Worm (Caenorhabditis elegans) whole organism, L4 larva: ENCODE results near the gene T14B4.8.

ENCODE experiments used
- R02D3.7 ChIP-seq: fragments of 150-350 bp; sonication (generic microtip); optimal IDR thresholded peaks from 3 replicates; lab custom pipeline; 2014; ENCODE audit warnings: missing biosample characterization, missing genetic modification characterization
- T20F7.1 ChIP-seq: fragments of 200-800 bp; sonication (Bioruptor generic); optimal IDR thresholded peaks from 2 replicates; lab custom pipeline; 2018; ENCODE audit warnings: mild to moderate bottlenecking, missing genetic modification characterization, missing compliant biosample characterization
- T26A8.4 ChIP-seq: fragments of 200-800 bp; sonication (Bioruptor generic); IDR thresholded peaks from 2 replicates; pipeline ENCODE4 v1.3.6; 2022; ENCODE audit warnings: missing genetic modification characterization, missing compliant biosample characterization
- Y75B8A.6 ChIP-seq: fragments of 200-800 bp; sonication (Bioruptor generic); IDR thresholded peaks from 2 replicates; pipeline ENCODE4 v1.3.6; 2022; ENCODE audit warnings: missing genetic modification reagents, missing genetic modification characterization, missing compliant biosample characterization
- ZK337.2 ChIP-seq: fragments of 200-800 bp; sonication (Bioruptor generic); IDR thresholded peaks from 2 replicates; pipeline ENCODE4 v1.3.6; 2022; ENCODE audit warnings: missing genetic modification reagents, missing genetic modification characterization, missing compliant biosample characterization
- arid-1 ChIP-seq: fragments of 200-800 bp; sonication (Bioruptor generic); conservative IDR thresholded peaks from 2 replicates; pipeline ENCODE4 v1.3.6; 2022; ENCODE audit warnings: missing genetic modification reagents, missing genetic modification characterization, missing compliant biosample characterization
- ceh-32 ChIP-seq: sonication (generic microtip); optimal IDR thresholded peaks from 2 replicates; lab custom pipeline; 2016; ENCODE audit warnings: mild to moderate bottlenecking, missing genetic modification characterization, missing compliant biosample characterization; ENCODE audit not compliant: poor library complexity
- ceh-62 ChIP-seq: sonication (generic microtip); optimal IDR thresholded peaks from 2 replicates; lab custom pipeline; 2017; ENCODE audit warnings: missing biosample characterization, missing genetic modification characterization
- ceh-82 ChIP-seq: sonication (generic microtip); optimal IDR thresholded peaks from 2 replicates; lab custom pipeline; 2017; ENCODE audit warnings: missing biosample characterization, missing genetic modification characterization
- ces-1 ChIP-seq: fragments of 150-350 bp; sonication (generic microtip); optimal IDR thresholded peaks from 4 replicates; lab custom pipeline; 2014; ENCODE audit warnings: missing biosample characterization, missing genetic modification reagents, missing genetic modification characterization
- daf-12 ChIP-seq: fragments of 150-350 bp; optimal IDR thresholded peaks from 2 replicates; lab custom pipeline; 2014; ENCODE audit warnings: missing biosample characterization, missing genetic modification reagents, missing genetic modification characterization
- daf-16 ChIP-seq, 3 experiments: sonication (generic microtip); optimal IDR thresholded peaks; 2 replicates each; lab custom pipeline; 2016 to 2017; ENCODE audit warnings: missing genetic modification characterization in 3 of 3, missing genetic modification reagents in 3 of 3, mild to moderate bottlenecking in 2 of 3, missing compliant biosample characterization in 2 of 3, missing biosample characterization in 1 of 3, moderate library complexity in 1 of 3
- dmd-6 ChIP-seq: fragments of 200-800 bp; sonication (Bioruptor generic); IDR thresholded peaks from 2 replicates; pipeline ENCODE4 v1.3.6; 2022; ENCODE audit warnings: missing genetic modification reagents, missing genetic modification characterization, missing compliant biosample characterization
- dmd-9 ChIP-seq: fragments of 200-800 bp; sonication (Bioruptor generic); IDR thresholded peaks from 2 replicates; pipeline ENCODE4 v1.3.6; 2022; ENCODE audit warnings: missing genetic modification reagents, missing genetic modification characterization, missing compliant biosample characterization
- duxl-1 ChIP-seq: sonication (generic microtip); optimal IDR thresholded peaks from 2 replicates; lab custom pipeline; 2016; ENCODE audit warnings: mild to moderate bottlenecking, missing genetic modification characterization, moderate library complexity, missing compliant biosample characterization; ENCODE audit not compliant: poor library complexity
- dve-1 ChIP-seq: sonication (generic microtip); optimal IDR thresholded peaks from 2 replicates; lab custom pipeline; 2017; ENCODE audit warnings: antibody characterized with exemption, mild to moderate bottlenecking, missing genetic modification characterization, missing compliant biosample characterization; ENCODE audit not compliant: insufficient read depth
- gei-8 ChIP-seq: fragments of 200-800 bp; sonication (Bioruptor generic); optimal IDR thresholded peaks from 2 replicates; lab custom pipeline; 2018; ENCODE audit warnings: mild to moderate bottlenecking, missing genetic modification characterization, missing compliant biosample characterization
- hlh-11 ChIP-seq: fragments of 200-800 bp; sonication (Bioruptor generic); optimal IDR thresholded peaks from 2 replicates; lab custom pipeline; 2018; ENCODE audit warnings: mild to moderate bottlenecking, missing genetic modification characterization, missing compliant biosample characterization
- lin-1 ChIP-seq: fragments of 200-800 bp; sonication (Bioruptor generic); IDR thresholded peaks from 2 replicates; pipeline ENCODE4 v1.3.6; 2022; ENCODE audit warnings: missing genetic modification reagents, missing genetic modification characterization, missing compliant biosample characterization
- lir-3 ChIP-seq: sonication (generic microtip); optimal IDR thresholded peaks from 2 replicates; lab custom pipeline; 2016; ENCODE audit warnings: mild to moderate bottlenecking, missing genetic modification characterization, missing compliant biosample characterization
- madf-5 ChIP-seq, 2 experiments: fragments of 200-800 bp; sonication (Bioruptor generic); IDR thresholded peaks; 2 replicates each; pipeline ENCODE4 v1.3.6; 2022; ENCODE audit warnings: missing compliant biosample characterization in 2 of 2, missing genetic modification characterization in 2 of 2
- mdl-1 ChIP-seq, 2 experiments: fragments of 150-350 bp in 1 of 2; sonication (generic microtip) in 1 of 2; optimal IDR thresholded peaks; 2 replicates each; lab custom pipeline; 2014 to 2017; ENCODE audit warnings: missing biosample characterization in 2 of 2, missing genetic modification characterization in 2 of 2
- mep-1 ChIP-seq: fragments of 150-350 bp; sonication (generic microtip); optimal IDR thresholded peaks from 3 replicates; lab custom pipeline; 2014; ENCODE audit warnings: missing biosample characterization, missing genetic modification characterization
- mxl-3 ChIP-seq: fragments of 200-800 bp; sonication (Bioruptor generic); optimal IDR thresholded peaks from 2 replicates; lab custom pipeline; 2018; ENCODE audit warnings: mild to moderate bottlenecking, missing genetic modification characterization, missing compliant biosample characterization
- nhr-102 ChIP-seq: sonication (generic microtip); optimal IDR thresholded peaks from 2 replicates; lab custom pipeline; 2016; ENCODE audit warnings: mild to moderate bottlenecking, missing genetic modification characterization, moderate library complexity, missing compliant biosample characterization
- nhr-28 ChIP-seq: fragments of 150-350 bp; optimal IDR thresholded peaks from 2 replicates; lab custom pipeline; 2014; ENCODE audit warnings: missing biosample characterization, missing genetic modification characterization
- nhr-48 ChIP-seq: sonication (generic microtip); optimal IDR thresholded peaks from 2 replicates; lab custom pipeline; 2016; ENCODE audit warnings: mild to moderate bottlenecking, missing genetic modification characterization, missing compliant biosample characterization
- nhr-6 ChIP-seq: fragments of 150-350 bp; optimal IDR thresholded peaks from 2 replicates; lab custom pipeline; 2014; ENCODE audit warnings: missing biosample characterization, missing genetic modification characterization
- nhr-76 ChIP-seq: fragments of 150-350 bp; optimal IDR thresholded peaks from 2 replicates; lab custom pipeline; 2014; ENCODE audit warnings: missing biosample characterization, missing genetic modification characterization
- pha-4 ChIP-seq, 2 experiments: fragments of 150-350 bp in 1 of 2; fragments of 200-800 bp in 1 of 2; sonication (Bioruptor generic) in 1 of 2; IDR thresholded peaks in 1 of 2; optimal IDR thresholded peaks in 1 of 2; 2 replicates each; pipeline versions ENCODE4 v1.3.6 to Lab custom; 2014 to 2022; ENCODE audit warnings: missing genetic modification characterization in 2 of 2, missing genetic modification reagents in 2 of 2, missing biosample characterization in 1 of 2, missing compliant biosample characterization in 1 of 2
- php-3 ChIP-seq: fragments of 200-800 bp; sonication (Bioruptor generic); IDR thresholded peaks from 2 replicates; pipeline ENCODE4 v1.3.6; 2022; ENCODE audit warnings: missing genetic modification reagents, missing genetic modification characterization, missing compliant biosample characterization
- pqm-1 ChIP-seq: sonication (generic microtip); optimal IDR thresholded peaks from 2 replicates; lab custom pipeline; 2017; ENCODE audit warnings: missing biosample characterization, missing genetic modification characterization
- set-16 ChIP-seq: fragments of 200-800 bp; sonication (Bioruptor generic); IDR thresholded peaks from 2 replicates; pipeline ENCODE4 v1.3.6; 2022; ENCODE audit warnings: missing genetic modification reagents, missing genetic modification characterization, missing compliant biosample characterization
- snpc-1.2 ChIP-seq: fragments of 200-800 bp; sonication (Bioruptor generic); IDR thresholded peaks from 2 replicates; pipeline ENCODE4 v1.3.6; 2022; ENCODE audit warnings: missing genetic modification reagents, missing genetic modification characterization, missing compliant biosample characterization
- spr-3 ChIP-seq: fragments of 200-800 bp; sonication (Bioruptor generic); optimal IDR thresholded peaks from 2 replicates; lab custom pipeline; 2018; ENCODE audit warnings: mild to moderate bottlenecking, missing genetic modification characterization, missing compliant biosample characterization
- zag-1 ChIP-seq: fragments of 150-350 bp; optimal IDR thresholded peaks from 2 replicates; lab custom pipeline; 2014; ENCODE audit warnings: missing biosample characterization, missing genetic modification characterization
- zip-11 ChIP-seq: fragments of 200-800 bp; sonication (Bioruptor generic); IDR thresholded peaks from 2 replicates; pipeline ENCODE4 v1.3.6; 2022; ENCODE audit warnings: missing genetic modification characterization, missing compliant biosample characterization
- zip-2 ChIP-seq: fragments of 150-350 bp; optimal IDR thresholded peaks from 2 replicates; lab custom pipeline; 2014; ENCODE audit warnings: missing biosample characterization, missing genetic modification characterization
- ztf-7 ChIP-seq: fragments of 150-350 bp; optimal IDR thresholded peaks from 2 replicates; lab custom pipeline; 2014; ENCODE audit warnings: missing biosample characterization, missing genetic modification characterization

Gene T14B4.8

DNA sequence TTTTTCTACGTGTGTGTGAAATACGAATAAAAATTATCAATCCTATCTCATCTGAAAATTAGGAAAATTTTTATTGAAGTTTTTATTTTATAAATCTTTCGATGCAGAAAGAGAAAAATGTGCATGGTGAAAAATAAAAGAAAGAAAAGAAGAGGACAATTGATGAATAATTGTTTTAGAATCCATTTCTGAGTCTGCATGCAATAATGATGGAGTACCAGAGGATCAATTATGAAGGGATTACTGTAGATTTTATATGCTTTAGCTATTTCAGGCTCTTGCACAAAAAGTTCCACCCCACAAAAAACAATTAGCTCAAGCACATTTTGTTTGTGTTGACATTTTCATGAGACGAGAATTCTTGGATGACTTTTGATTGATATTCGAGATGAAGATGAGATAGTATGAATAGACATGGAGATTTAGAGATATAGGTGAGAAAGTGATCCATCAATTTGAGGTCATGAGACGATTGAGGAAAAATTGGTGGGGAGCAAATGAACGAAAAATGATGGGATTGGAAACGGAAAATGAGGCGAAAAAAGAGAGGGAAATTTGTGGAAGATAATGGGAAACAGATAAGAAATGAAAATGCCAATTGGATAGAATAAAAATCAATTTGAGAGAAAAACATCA is 23.5 kb downstream of the T14B4.8 start, which contains the start of gene rpy-1 (continued):
- TF ChIP-seq ces-1 (GFP tag; lab: Kevin White, UChicago): no peak
- no peak for TF ChIP-seq dmd-9 (GFP tag; lab: Robert Waterston, UW)
- no peak for TF ChIP-seq zip-11 (GFP tag; lab: Robert Waterston, UW)
- TF ChIP-seq lin-1 (GFP tag; lab: Robert Waterston, UW): no peak
- TF ChIP-seq ZK337.2 (GFP tag; lab: Robert Waterston, UW): no peak
- TF ChIP-seq T26A8.4 (GFP tag; lab: Robert Waterston, UW): no peak
- no peak for TF ChIP-seq set-16 (GFP tag; lab: Robert Waterston, UW)
- no peak for TF ChIP-seq nhr-6 (tag; lab: Kevin White, UChicago)
- no peak for TF ChIP-seq gei-8 (GFP tag; lab: Kevin White, UChicago)
- TF ChIP-seq arid-1 (GFP tag; lab: Robert Waterston, UW): no peak
- TF ChIP-seq daf-16 (GFP tag; optimal IDR thresholded peaks at IDR 0.05; lab: Kevin White, UChicago): peak in 1 of 2 experiments; percentile 87
- no peak for TF ChIP-seq daf-16 (tag; optimal IDR thresholded peaks at IDR 0.05; lab: Kevin White, UChicago)
- TF ChIP-seq ceh-82 (tag; lab: Kevin White, UChicago): no peak
- TF ChIP-seq nhr-102 (tag; lab: Kevin White, UChicago): no peak
- no peak for TF ChIP-seq Y75B8A.6 (GFP tag; lab: Robert Waterston, UW)
- no peak for TF ChIP-seq daf-12
- peak; percentile 9 for TF ChIP-seq hlh-11
- no peak for TF ChIP-seq nhr-76 (tag; lab: Kevin White, UChicago)
- no peak for TF ChIP-seq ceh-62 (tag; lab: Kevin White, UChicago)
- TF ChIP-seq zag-1 (tag; lab: Kevin White, UChicago): no peak
- no peak for TF ChIP-seq duxl-1 (tag; lab: Kevin White, UChicago)
- no peak for TF ChIP-seq ztf-7 (tag; lab: Kevin White, UChicago)

DNA sequence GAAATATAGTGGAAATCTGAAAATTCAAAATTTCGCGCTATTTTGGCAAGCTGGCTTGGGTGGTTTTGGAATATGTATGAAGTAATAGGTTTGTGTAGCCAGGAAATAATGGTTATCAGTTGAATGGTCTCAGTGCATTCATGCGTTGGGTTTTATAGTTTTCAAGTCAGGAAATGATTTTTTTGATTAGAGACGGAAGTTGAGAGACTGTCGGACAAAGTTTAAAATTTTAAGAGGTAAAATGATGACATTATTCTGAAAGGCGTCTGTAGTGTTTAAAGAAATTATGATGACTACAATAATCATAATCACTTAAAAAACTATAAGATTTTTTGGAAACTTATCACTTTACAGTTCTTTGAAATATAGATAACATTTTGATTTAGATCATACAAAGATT is 27.7 kb downstream of the T14B4.8 start, which contains the start of gene C18H9.6:
C18H9.6 (minus strand) TSS at position 129 of the 400 bp plus-strand sequence.
- peak; percentile 79 for TF ChIP-seq php-3
- TF ChIP-seq pha-4 (GFP tag; IDR thresholded peaks at IDR 0.05; lab: Robert Waterston, UW): no peak
- no peak for TF ChIP-seq pha-4 (tag; optimal IDR thresholded peaks at IDR 0.05; lab: Kevin White, UChicago)
- TF ChIP-seq nhr-48 (tag; lab: Kevin White, UChicago): peak; percentile 57
- peak; percentile 58 for TF ChIP-seq hlh-11
- TF ChIP-seq dmd-6 (GFP tag; lab: Robert Waterston, UW): peak; percentile 91
- no peak for TF ChIP-seq ceh-32 (tag; lab: Kevin White, UChicago)
- TF ChIP-seq zip-2: no peak
- TF ChIP-seq dve-1: peak; percentile 80
- TF ChIP-seq T20F7.1 (GFP tag; lab: Kevin White, UChicago): peak; percentile 1
- peak; percentile 73 for TF ChIP-seq pqm-1 (tag; lab: Kevin White, UChicago)
- TF ChIP-seq mep-1: no peak
- peak; percentile 83 for TF ChIP-seq nhr-28
- TF ChIP-seq lin-1 (GFP tag; lab: Robert Waterston, UW): peak; percentile 77

DNA sequence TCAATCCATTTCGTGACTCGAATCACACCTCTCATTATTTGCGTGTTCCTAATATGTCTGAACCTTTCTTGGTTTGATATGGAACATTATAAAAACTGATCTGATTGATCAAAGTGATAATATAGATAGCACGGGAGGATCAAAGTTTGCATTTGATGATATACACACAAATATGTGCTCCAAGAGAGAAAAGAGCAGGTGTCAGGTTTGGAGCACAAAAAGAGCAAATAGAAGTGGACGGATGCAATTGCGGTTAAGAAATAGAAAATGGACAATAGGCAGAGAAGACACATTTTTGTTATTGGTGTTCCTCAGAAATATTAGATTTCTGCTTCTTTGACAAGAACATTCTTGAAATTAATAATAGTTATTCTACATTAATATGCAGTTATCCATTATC is 30.4 kb downstream of the T14B4.8 start, which contains the start of gene C18H9.1:
C18H9.1 (plus strand) TSS at position 301 of the 400 bp plus-strand sequence.
- TF ChIP-seq lir-3: no peak
- TF ChIP-seq spr-3 (GFP tag; lab: Kevin White, UChicago): no peak
- TF ChIP-seq zag-1 (tag; lab: Kevin White, UChicago): no peak
- TF ChIP-seq snpc-1.2 (GFP tag; lab: Robert Waterston, UW): no peak
- no peak for TF ChIP-seq mxl-3
- no peak for TF ChIP-seq gei-8 (GFP tag; lab: Kevin White, UChicago)
- no peak for TF ChIP-seq madf-5 (GFP tag; IDR thresholded peaks at IDR 0.05; lab: Robert Waterston, UW)
- no peak for TF ChIP-seq R02D3.7 (tag; lab: Kevin White, UChicago)
- TF ChIP-seq mdl-1 (tag; optimal IDR thresholded peaks at IDR 0.05; lab: Kevin White, UChicago): no peak
